Worm (Caenorhabditis elegans): ENCODE measurements around the gene C34B4.2.

C34B4.2 gene

ce11 chrV:13085227-13085640 is 2.4 kb downstream of the C34B4.2 start:
- no peak for TF ChIP-seq nhr-25 (tag; optimal IDR thresholded peaks at IDR 0.05; ENCODE audit: borderline replicate concordance, insufficient read depth)
- peak; percentile 16 for TF ChIP-seq mes-2 (tag; optimal IDR thresholded peaks at IDR 0.05; ENCODE audit: poor library complexity, severe bottlenecking)
- TF ChIP-seq nhr-28 (tag; optimal IDR thresholded peaks at IDR 0.05), result peak; percentile 71
- 0 out of 2 replicates have a peak, but pooled peaks have one; percentile 14 for TF ChIP-seq php-3 (GFP tag; IDR thresholded peaks at IDR 0.05)
- peak; percentile 85 for TF ChIP-seq dmd-6 (GFP tag; IDR thresholded peaks at IDR 0.05)
- TF ChIP-seq ztf-11 (tag; optimal IDR thresholded peaks at IDR 0.05), result no peak
- TF ChIP-seq zfp-3 (GFP tag; conservative IDR thresholded peaks at IDR 0.05), result no peak
- TF ChIP-seq spr-1 (tag; optimal IDR thresholded peaks at IDR 0.05), result no peak
- TF ChIP-seq hmg-1.1 (GFP tag; IDR thresholded peaks at IDR 0.05), result no peak
- peak in 1 of 2 experiments; percentile 1 for TF ChIP-seq lsy-2 (tag; optimal IDR thresholded peaks at IDR 0.05)
- TF ChIP-seq ama-1 (optimal IDR thresholded peaks at IDR 0.05), result peak; percentile 12
- TF ChIP-seq mdl-1 (tag; optimal IDR thresholded peaks at IDR 0.05), result peak in 1 of 2 experiments; percentile 31
- TF ChIP-seq hlh-11 (tag; optimal IDR thresholded peaks at IDR 0.05), result peak; percentile 75
- no peak for TF ChIP-seq nhr-102 (tag; optimal IDR thresholded peaks at IDR 0.05)
- no peak for TF ChIP-seq nhr-48 (tag; optimal IDR thresholded peaks at IDR 0.05)
- no peak for TF ChIP-seq ceh-44 (GFP tag; IDR thresholded peaks at IDR 0.05)
- TF ChIP-seq dve-1 (tag; optimal IDR thresholded peaks at IDR 0.05; ENCODE audit: insufficient read depth), result peak; percentile 78
- no peak for TF ChIP-seq nhr-237 (tag; optimal IDR thresholded peaks at IDR 0.05)
- TF ChIP-seq nhr-111 (GFP tag; optimal IDR thresholded peaks at IDR 0.05), result no peak
- TF ChIP-seq mxl-3 (GFP tag; optimal IDR thresholded peaks at IDR 0.05), result peak; percentile 52
- no peak for TF ChIP-seq snpc-1.2 (GFP tag; IDR thresholded peaks at IDR 0.05)
- TF ChIP-seq snpc-4 (tag; optimal IDR thresholded peaks at IDR 0.05), result no peak
- no peak for TF ChIP-seq mdt-29 (GFP tag; IDR thresholded peaks at IDR 0.05)
- peak; percentile 42 for TF ChIP-seq hlh-30 (tag; optimal IDR thresholded peaks at IDR 0.05; ENCODE audit: insufficient read depth)
- TF ChIP-seq nhr-77 (tag; optimal IDR thresholded peaks at IDR 0.05), result no peak
- peak; percentile 54 for TF ChIP-seq pqm-1 (tag; optimal IDR thresholded peaks at IDR 0.05)
- TF ChIP-seq nhr-10 (tag; optimal IDR thresholded peaks at IDR 0.05), result peak; percentile 7
- no peak for TF ChIP-seq lin-39 (tag; optimal IDR thresholded peaks at IDR 0.05)
- peak; percentile 35 for TF ChIP-seq mep-1 (tag; optimal IDR thresholded peaks at IDR 0.05)
- no peak for TF ChIP-seq T26A8.4 (GFP tag; IDR thresholded peaks at IDR 0.05)
- TF ChIP-seq nhr-76 (tag; optimal IDR thresholded peaks at IDR 0.05), result no peak
- TF ChIP-seq T20F7.1 (GFP tag; optimal IDR thresholded peaks at IDR 0.05), result peak; percentile 25
- peak; percentile 79 for TF ChIP-seq cey-2 (tag; optimal IDR thresholded peaks at IDR 0.05; ENCODE audit: borderline replicate concordance, insufficient read depth)
- TF ChIP-seq ceh-28 (tag; optimal IDR thresholded peaks at IDR 0.05), result no peak
- peak; percentile 87 for TF ChIP-seq aha-1 (tag)
- no peak for TF ChIP-seq fkh-10 (GFP tag; optimal IDR thresholded peaks at IDR 0.05)
- 0 out of 2 replicates have a peak, but pooled peaks have one; percentile 39 for TF ChIP-seq saeg-2 (GFP tag; IDR thresholded peaks at IDR 0.05)
- no peak for TF ChIP-seq unc-39 (tag; optimal IDR thresholded peaks at IDR 0.05)
- no peak for TF ChIP-seq egl-27 (tag; optimal IDR thresholded peaks at IDR 0.05)
- TF ChIP-seq dpl-1 (GFP tag; optimal IDR thresholded peaks at IDR 0.05), result no peak
- peak; percentile 69; the same call in 1 of the 2 replicates for TF ChIP-seq tra-1 (GFP tag; IDR thresholded peaks at IDR 0.05)
- no peak for TF ChIP-seq attf-4 (tag; optimal IDR thresholded peaks at IDR 0.05)
- no peak for TF ChIP-seq zip-11 (GFP tag; IDR thresholded peaks at IDR 0.05)
- no peak for TF ChIP-seq tag-97 (GFP tag; IDR thresholded peaks at IDR 0.05)
- TF ChIP-seq daf-16 (GFP tag; optimal IDR thresholded peaks at IDR 0.05), result no peak
- TF ChIP-seq daf-16 (tag; optimal IDR thresholded peaks at IDR 0.05), result peak; percentile 77
- no peak for TF ChIP-seq aly-2 (tag; optimal IDR thresholded peaks at IDR 0.05)

Measured in whole organism, L4 larva.